Worm (Caenorhabditis elegans) whole organism, L2 larva: ENCODE data around the gene hoe-1.
A peak's percentile ranks its signal among the peaks of the same experiment; 100 is the strongest.

Experiments used
- C34F6.9 ChIP-seq: fragments of 150-350 bp; optimal IDR thresholded peaks from 2 replicates; lab custom pipeline; 2014; ENCODE audit warnings: missing biosample characterization, missing genetic modification characterization
- R02D3.7 ChIP-seq: fragments of 150-350 bp; optimal IDR thresholded peaks from 2 replicates; lab custom pipeline; 2014; ENCODE audit warnings: missing biosample characterization, missing genetic modification characterization
- Y55F3AM.14 ChIP-seq: fragments of 200-800 bp; sonication (Bioruptor generic); optimal IDR thresholded peaks from 2 replicates; lab custom pipeline; 2018; ENCODE audit warnings: mild to moderate bottlenecking, missing genetic modification characterization, missing compliant biosample characterization
- ZK546.5 ChIP-seq: sonication (generic microtip); optimal IDR thresholded peaks from 2 replicates; lab custom pipeline; 2017; ENCODE audit warnings: missing biosample characterization, missing genetic modification characterization
- alr-1 ChIP-seq: fragments of 150-350 bp; optimal IDR thresholded peaks from 2 replicates; lab custom pipeline; 2014; ENCODE audit warnings: missing biosample characterization, missing genetic modification characterization
- aly-2 ChIP-seq: fragments of 150-350 bp; optimal IDR thresholded peaks from 2 replicates; lab custom pipeline; 2014; ENCODE audit warnings: missing biosample characterization, missing genetic modification characterization
- ama-1 ChIP-seq: fragments of 150-350 bp; optimal IDR thresholded peaks from 2 replicates; lab custom pipeline; 2018; ENCODE audit warnings: inconsistent platforms
- blmp-1 ChIP-seq: sonication (generic microtip); optimal IDR thresholded peaks from 2 replicates; lab custom pipeline; 2017; ENCODE audit warnings: missing genetic modification characterization, mild to moderate bottlenecking, missing compliant biosample characterization, antibody characterized with exemption, moderate library complexity; ENCODE audit not compliant: insufficient read depth
- ceh-16 ChIP-seq: fragments of 150-350 bp; optimal IDR thresholded peaks from 2 replicates; lab custom pipeline; 2014; ENCODE audit warnings: missing biosample characterization, missing genetic modification characterization
- dmd-4 ChIP-seq: sonication (generic microtip); optimal IDR thresholded peaks from 2 replicates; lab custom pipeline; 2017; ENCODE audit warnings: missing biosample characterization, missing genetic modification characterization
- egl-27 ChIP-seq: sonication (generic microtip); optimal IDR thresholded peaks from 3 replicates; lab custom pipeline; 2017; ENCODE audit warnings: missing biosample characterization, missing genetic modification reagents, missing genetic modification characterization
- elt-3 ChIP-seq: sonication (generic microtip); optimal IDR thresholded peaks from 2 replicates; lab custom pipeline; 2017; ENCODE audit warnings: missing biosample characterization, missing genetic modification characterization
- fos-1 ChIP-seq: fragments of 150-350 bp; optimal IDR thresholded peaks from 2 replicates; lab custom pipeline; 2014; ENCODE audit warnings: missing biosample characterization, missing genetic modification characterization
- gmeb-1 ChIP-seq: fragments of 150-350 bp; optimal IDR thresholded peaks from 2 replicates; lab custom pipeline; 2014; ENCODE audit warnings: missing biosample characterization, missing genetic modification characterization
- lin-13 ChIP-seq: fragments of 150-350 bp; optimal IDR thresholded peaks from 2 replicates; lab custom pipeline; 2014; ENCODE audit warnings: missing biosample characterization, missing genetic modification reagents, missing genetic modification characterization
- lsy-2 ChIP-seq, 2 experiments: fragments of 150-350 bp in 1 of 2; sonication (generic microtip) in 1 of 2; optimal IDR thresholded peaks; 2 replicates each; lab custom pipeline; 2014 to 2017; ENCODE audit warnings: missing biosample characterization in 2 of 2, missing genetic modification characterization in 2 of 2
- mab-5 ChIP-seq: fragments of 150-350 bp; optimal IDR thresholded peaks from 2 replicates; lab custom pipeline; 2014; ENCODE audit warnings: missing biosample characterization, missing genetic modification characterization
- mbf-1 ChIP-seq: sonication (generic microtip); optimal IDR thresholded peaks from 2 replicates; lab custom pipeline; 2017; ENCODE audit warnings: missing biosample characterization, missing genetic modification characterization
- mdl-1 ChIP-seq, 2 experiments: fragments of 150-350 bp in 1 of 2; sonication (generic microtip) in 1 of 2; optimal IDR thresholded peaks; 2 replicates each; lab custom pipeline; 2017; ENCODE audit warnings: missing biosample characterization in 2 of 2, missing genetic modification characterization in 2 of 2
- nhr-10 ChIP-seq: sonication (generic microtip); optimal IDR thresholded peaks from 2 replicates; lab custom pipeline; 2017; ENCODE audit warnings: missing biosample characterization, missing genetic modification characterization
- nhr-129 ChIP-seq: fragments of 150-350 bp; optimal IDR thresholded peaks from 2 replicates; lab custom pipeline; 2014; ENCODE audit warnings: missing biosample characterization, missing genetic modification characterization
- nhr-21 ChIP-seq: fragments of 150-350 bp; optimal IDR thresholded peaks from 2 replicates; lab custom pipeline; 2014; ENCODE audit warnings: missing biosample characterization, missing genetic modification characterization
- nhr-23 ChIP-seq: fragments of 150-350 bp; optimal IDR thresholded peaks from 2 replicates; lab custom pipeline; 2014; ENCODE audit warnings: missing biosample characterization, missing genetic modification reagents, missing genetic modification characterization
- nhr-237 ChIP-seq: fragments of 150-350 bp; optimal IDR thresholded peaks from 2 replicates; lab custom pipeline; 2014; ENCODE audit warnings: missing biosample characterization, missing genetic modification characterization
- nhr-25 ChIP-seq: fragments of 150-350 bp; sonication (generic microtip); optimal IDR thresholded peaks from 3 replicates; lab custom pipeline; 2014; ENCODE audit warnings: missing biosample characterization, missing genetic modification characterization
- nhr-6 ChIP-seq: fragments of 150-350 bp; optimal IDR thresholded peaks from 2 replicates; lab custom pipeline; 2014; ENCODE audit warnings: missing biosample characterization, missing genetic modification characterization
- nhr-77 ChIP-seq: fragments of 150-350 bp; optimal IDR thresholded peaks from 2 replicates; lab custom pipeline; 2014; ENCODE audit warnings: missing biosample characterization, missing genetic modification characterization
- peb-1 ChIP-seq: fragments of 150-350 bp; optimal IDR thresholded peaks from 2 replicates; lab custom pipeline; 2014; ENCODE audit warnings: missing biosample characterization, missing genetic modification characterization
- sem-4 ChIP-seq: fragments of 150-350 bp; optimal IDR thresholded peaks from 2 replicates; lab custom pipeline; 2014; ENCODE audit warnings: missing biosample characterization, missing genetic modification reagents, missing genetic modification characterization
- skn-1 ChIP-seq: sonication (generic microtip); optimal IDR thresholded peaks from 2 replicates; lab custom pipeline; 2017; ENCODE audit warnings: missing biosample characterization, missing genetic modification characterization
- sma-9 ChIP-seq, 2 experiments: fragments of 150-350 bp in 1 of 2; sonication (generic microtip) in 1 of 2; optimal IDR thresholded peaks; 2 replicates each; lab custom pipeline; 2014 to 2016; ENCODE audit warnings: missing genetic modification characterization in 2 of 2, mild to moderate bottlenecking in 1 of 2, missing biosample characterization in 1 of 2, missing compliant biosample characterization in 1 of 2, missing genetic modification reagents in 1 of 2, moderate library complexity in 1 of 2
- snpc-4 ChIP-seq: fragments of 150-350 bp; optimal IDR thresholded peaks from 2 replicates; lab custom pipeline; 2014; ENCODE audit warnings: missing biosample characterization, missing genetic modification characterization
- unc-39 ChIP-seq: fragments of 150-350 bp; optimal IDR thresholded peaks from 2 replicates; lab custom pipeline; 2014; ENCODE audit warnings: missing biosample characterization, missing genetic modification characterization
- unc-55 ChIP-seq: fragments of 150-350 bp; sonication (generic microtip); optimal IDR thresholded peaks from 3 replicates; lab custom pipeline; 2014; ENCODE audit warnings: missing biosample characterization, missing genetic modification reagents, missing genetic modification characterization
- unc-62 ChIP-seq: fragments of 150-350 bp; optimal IDR thresholded peaks from 2 replicates; lab custom pipeline; 2014; ENCODE audit warnings: missing biosample characterization, missing genetic modification reagents, missing genetic modification characterization
- zag-1 ChIP-seq: fragments of 150-350 bp; optimal IDR thresholded peaks from 2 replicates; lab custom pipeline; 2014; ENCODE audit warnings: missing biosample characterization, missing genetic modification characterization
- ztf-1 ChIP-seq: fragments of 200-800 bp; sonication (Bioruptor generic); conservative IDR thresholded peaks from 2 replicates; pipeline ENCODE4 v1.3.6; 2022; ENCODE audit warnings: missing genetic modification characterization, missing compliant biosample characterization
- ztf-11 ChIP-seq: sonication (generic microtip); optimal IDR thresholded peaks from 2 replicates; lab custom pipeline; 2017; ENCODE audit warnings: missing biosample characterization, missing genetic modification characterization
- ztf-4 ChIP-seq: fragments of 150-350 bp; optimal IDR thresholded peaks from 2 replicates; lab custom pipeline; 2014; ENCODE audit warnings: missing biosample characterization, missing genetic modification characterization

Gene hoe-1

ce11 chrIV:4780129-4780528, 36.1 kb upstream of the hoe-1 start, which contains the start of gene set-15:
Gene set-15 (minus strand): TSS chrIV:4780229.
- no peak for TF ChIP-seq nhr-23 (tag; lab: Kevin White, UChicago)
- TF ChIP-seq lsy-2 (tag; optimal IDR thresholded peaks at IDR 0.05; lab: Kevin White, UChicago): no peak
- no peak for TF ChIP-seq snpc-4 (tag; lab: Kevin White, UChicago)
- no peak for TF ChIP-seq unc-55
- TF ChIP-seq alr-1 (tag; lab: Kevin White, UChicago): no peak
- no peak for TF ChIP-seq mbf-1 (tag; lab: Kevin White, UChicago)
- TF ChIP-seq unc-39: no peak
- no peak for TF ChIP-seq sma-9 (GFP tag; optimal IDR thresholded peaks at IDR 0.05; lab: Kevin White, UChicago)
- no peak for TF ChIP-seq sma-9 (tag; optimal IDR thresholded peaks at IDR 0.05; lab: Kevin White, UChicago)
- TF ChIP-seq ztf-4 (tag; lab: Kevin White, UChicago): no peak
- no peak for TF ChIP-seq Y55F3AM.14
- TF ChIP-seq R02D3.7 (tag; lab: Kevin White, UChicago): no peak
- no peak for TF ChIP-seq gmeb-1 (tag; lab: Kevin White, UChicago)
- no peak for TF ChIP-seq lin-13
- TF ChIP-seq nhr-21 (tag; lab: Kevin White, UChicago): no peak
- no peak for TF ChIP-seq ztf-11
- TF ChIP-seq unc-62 (GFP tag; lab: Kevin White, UChicago): no peak
- no peak for TF ChIP-seq nhr-129 (tag; lab: Kevin White, UChicago)

ce11 chrIV:4776501-4776900, 32.4 kb upstream of the hoe-1 start:
- TF ChIP-seq ama-1 (no peak), unc-39 (no peak), skn-1 (tag; lab: Kevin White, UChicago) (no peak), sem-4 (tag; lab: Kevin White, UChicago) (no peak), nhr-10 (tag; lab: Kevin White, UChicago) (no peak), mdl-1 (tag; optimal IDR thresholded peaks at IDR 0.05; lab: Kevin White, UChicago) (no peak), nhr-237 (tag; lab: Kevin White, UChicago) (no peak), nhr-25 (no peak), C34F6.9 (tag; lab: Kevin White, UChicago) (no peak), sma-9 (GFP tag; optimal IDR thresholded peaks at IDR 0.05; lab: Kevin White, UChicago) (no peak), sma-9 (tag; optimal IDR thresholded peaks at IDR 0.05; lab: Kevin White, UChicago) (no peak), blmp-1 (tag; lab: Kevin White, UChicago) (no peak), nhr-6 (no peak), lin-13 (no peak), aly-2 (tag; lab: Kevin White, UChicago) (no peak)

- no peak for TF ChIP-seq nhr-21 (tag; lab: Kevin White, UChicago)
- TF ChIP-seq C34F6.9 (tag; lab: Kevin White, UChicago): no peak
- TF ChIP-seq egl-27 (tag; lab: Kevin White, UChicago): no peak
- TF ChIP-seq elt-3 (tag; lab: Kevin White, UChicago): no peak
- TF ChIP-seq nhr-25: no peak
- no peak for TF ChIP-seq fos-1 (tag; lab: Kevin White, UChicago)
- no peak for TF ChIP-seq R02D3.7 (tag; lab: Kevin White, UChicago)
- TF ChIP-seq nhr-23 (tag; lab: Kevin White, UChicago): no peak
- TF ChIP-seq unc-62 (GFP tag; lab: Kevin White, UChicago): no peak
- TF ChIP-seq sma-9 (GFP tag; optimal IDR thresholded peaks at IDR 0.05; lab: Kevin White, UChicago): no peak
- no peak for TF ChIP-seq sma-9 (tag; optimal IDR thresholded peaks at IDR 0.05; lab: Kevin White, UChicago)
- no peak for TF ChIP-seq zag-1 (tag; lab: Kevin White, UChicago)
- no peak for TF ChIP-seq ZK546.5
- no peak for TF ChIP-seq peb-1
Measured at ce11 chrIV:4776001-4776400, 31.9 kb upstream of the hoe-1 start, which contains the start of gene R11E3.19. Gene R11E3.19 (minus strand): TSS chrIV:4776101.

ce11 chrIV:4771792-4772191, 27.7 kb upstream of the hoe-1 start, which contains the start of gene R11E3.2:
Gene R11E3.2 (plus strand): TSS chrIV:4772092.
- TF ChIP-seq fos-1 (tag; lab: Kevin White, UChicago) (peak; percentile 29), snpc-4 (tag; lab: Kevin White, UChicago) (no peak), mab-5 (tag; lab: Kevin White, UChicago) (no peak)

- no peak for TF ChIP-seq Y55F3AM.14
- no peak for TF ChIP-seq ztf-4 (tag; lab: Kevin White, UChicago)
- no peak for TF ChIP-seq ama-1
- no peak for TF ChIP-seq blmp-1 (tag; lab: Kevin White, UChicago)
- TF ChIP-seq ceh-16 (tag; lab: Kevin White, UChicago): no peak
- TF ChIP-seq alr-1 (tag; lab: Kevin White, UChicago): no peak
- no peak for TF ChIP-seq nhr-77
- TF ChIP-seq ztf-1 (GFP tag; lab: Robert Waterston, UW): no peak
- TF ChIP-seq elt-3 (tag; lab: Kevin White, UChicago): no peak
- TF ChIP-seq nhr-23 (tag; lab: Kevin White, UChicago): no peak
- no peak for TF ChIP-seq ZK546.5
- TF ChIP-seq mbf-1 (tag; lab: Kevin White, UChicago): no peak
- TF ChIP-seq unc-55: no peak
- TF ChIP-seq mdl-1 (tag; optimal IDR thresholded peaks at IDR 0.05; lab: Kevin White, UChicago): no peak
- no peak for TF ChIP-seq sem-4 (tag; lab: Kevin White, UChicago)
- no peak for TF ChIP-seq fos-1 (tag; lab: Kevin White, UChicago)
- no peak for TF ChIP-seq dmd-4 (tag; lab: Kevin White, UChicago)
- TF ChIP-seq R02D3.7 (tag; lab: Kevin White, UChicago): no peak
- TF ChIP-seq lsy-2 (tag; optimal IDR thresholded peaks at IDR 0.05; lab: Kevin White, UChicago): no peak
Measured at ce11 chrIV:4764422-4764821, 20.4 kb upstream of the hoe-1 start, which contains the start of gene npp-26. Gene npp-26 (plus strand): TSS chrIV:4764722.
